Worm (Caenorhabditis elegans) whole organism, late embryonic: Measurements from ENCODE around the gene C46F4.3.

Experiments used
- C38D4.7 ChIP-seq: fragments of 200-800 bp; sonication (Bioruptor generic); optimal IDR thresholded peaks from 2 replicates; lab custom pipeline; 2018; ENCODE audit warnings: mild to moderate bottlenecking, missing genetic modification characterization, moderate library complexity, missing compliant biosample characterization
- K02D7.2 ChIP-seq: sonication (generic microtip); optimal IDR thresholded peaks from 2 replicates; lab custom pipeline; 2017; ENCODE audit warnings: mild to moderate bottlenecking, missing genetic modification characterization, missing compliant biosample characterization
- ama-1 ChIP-seq: fragments of 150-350 bp; optimal IDR thresholded peaks from 2 replicates; lab custom pipeline; 2014
- ceh-48 ChIP-seq: sonication (generic microtip); optimal IDR thresholded peaks from 2 replicates; lab custom pipeline; 2016; ENCODE audit warnings: missing genetic modification characterization, inconsistent platforms, missing compliant biosample characterization
- ceh-9 ChIP-seq: sonication (generic microtip); optimal IDR thresholded peaks from 2 replicates; lab custom pipeline; 2016; ENCODE audit warnings: mild to moderate bottlenecking, missing genetic modification characterization, inconsistent platforms, missing compliant biosample characterization
- dmd-4 ChIP-seq: sonication (generic microtip); optimal IDR thresholded peaks from 2 replicates; lab custom pipeline; 2016; ENCODE audit warnings: borderline replicate concordance, missing genetic modification characterization, missing compliant biosample characterization
- elt-2 ChIP-seq: sonication (generic microtip); optimal IDR thresholded peaks from 2 replicates; lab custom pipeline; 2016; ENCODE audit warnings: missing genetic modification reagents, missing genetic modification characterization, missing compliant biosample characterization
- ets-4 ChIP-seq: sonication (generic microtip); optimal IDR thresholded peaks from 2 replicates; lab custom pipeline; 2016; ENCODE audit warnings: missing genetic modification characterization, missing compliant biosample characterization
- hlh-30 ChIP-seq: sonication (generic microtip); optimal IDR thresholded peaks from 2 replicates; lab custom pipeline; 2017; ENCODE audit warnings: antibody characterized with exemption, missing genetic modification characterization, missing compliant biosample characterization; ENCODE audit not compliant: insufficient read depth
- nfya-1 ChIP-seq: sonication (generic microtip); optimal IDR thresholded peaks from 2 replicates; lab custom pipeline; 2017; ENCODE audit warnings: missing genetic modification characterization, mild to moderate bottlenecking, missing compliant biosample characterization, antibody characterized with exemption, moderate library complexity
- odd-2 ChIP-seq: sonication (generic microtip); optimal IDR thresholded peaks from 2 replicates; lab custom pipeline; 2017; ENCODE audit warnings: antibody characterized with exemption, mild to moderate bottlenecking, missing genetic modification characterization, missing compliant biosample characterization
- sox-2 ChIP-seq: fragments of 200-800 bp; sonication (Bioruptor generic); IDR thresholded peaks from 2 replicates; pipeline ENCODE4 v1.3.6; 2022; ENCODE audit warnings: missing genetic modification reagents, missing genetic modification characterization, missing compliant biosample characterization
- tbx-2 ChIP-seq: sonication (generic microtip); optimal IDR thresholded peaks from 2 replicates; lab custom pipeline; 2016; ENCODE audit warnings: missing genetic modification characterization, missing compliant biosample characterization
- ttx-3 ChIP-seq: sonication (generic microtip); optimal IDR thresholded peaks from 2 replicates; lab custom pipeline; 2016; ENCODE audit warnings: missing genetic modification reagents, missing genetic modification characterization, missing compliant biosample characterization

ce11 chrX:5890080-5890479, 45.5 kb upstream of the C46F4.3 start, which contains the start of gene F49E10.2:
- no peak for TF ChIP-seq ceh-48
- no peak for TF ChIP-seq dmd-4
- no peak for TF ChIP-seq elt-2
- TF ChIP-seq ttx-3 (tag; lab: Kevin White, UChicago) = no peak
- TF ChIP-seq tbx-2 = no peak
- no peak for TF ChIP-seq hlh-30 (tag; lab: Kevin White, UChicago)
- TF ChIP-seq sox-2 (GFP tag; lab: Robert Waterston, UW) = no peak
- TF ChIP-seq ama-1 (lab: Kevin White, UChicago) = no peak
- TF ChIP-seq ets-4 (tag; lab: Kevin White, UChicago) = no peak
- no peak for TF ChIP-seq C38D4.7 (GFP tag; lab: Kevin White, UChicago)
- no peak for TF ChIP-seq nfya-1 (tag; lab: Kevin White, UChicago)
- no peak for TF ChIP-seq odd-2 (tag; lab: Kevin White, UChicago)
- TF ChIP-seq ceh-9 (tag; lab: Kevin White, UChicago) = no peak
- TF ChIP-seq K02D7.2 (tag; lab: Kevin White, UChicago) = no peak
